Worm (Caenorhabditis elegans) whole organism, early embryonic: Measurements from ENCODE around the gene ZC239.4.

Source experiments
- B0310.2 ChIP-seq: sonication (generic microtip); optimal IDR thresholded peaks from 2 replicates; lab custom pipeline; 2016; ENCODE audit warnings: mild to moderate bottlenecking, missing genetic modification characterization, missing compliant biosample characterization
- F13C5.2 ChIP-seq: sonication (generic microtip); optimal IDR thresholded peaks from 2 replicates; lab custom pipeline; 2017; ENCODE audit warnings: mild to moderate bottlenecking, missing genetic modification characterization, inconsistent platforms, missing compliant biosample characterization
- aly-1 ChIP-seq: sonication (generic microtip); optimal IDR thresholded peaks from 2 replicates; lab custom pipeline; 2016; ENCODE audit warnings: missing genetic modification characterization, missing compliant biosample characterization
- ama-1 ChIP-seq: fragments of 150-350 bp; optimal IDR thresholded peaks from 2 replicates; lab custom pipeline; 2014
- ceh-13 ChIP-seq: fragments of 200-800 bp; sonication (Bioruptor generic); optimal IDR thresholded peaks from 2 replicates; lab custom pipeline; 2018; ENCODE audit warnings: mild to moderate bottlenecking, missing genetic modification characterization, missing compliant biosample characterization
- ceh-36 ChIP-seq: sonication (generic microtip); optimal IDR thresholded peaks from 2 replicates; lab custom pipeline; 2016; ENCODE audit warnings: missing genetic modification characterization, inconsistent platforms, missing compliant biosample characterization
- ets-7 ChIP-seq: sonication (generic microtip); optimal IDR thresholded peaks from 2 replicates; lab custom pipeline; 2016; ENCODE audit warnings: missing genotype, missing genetic modification characterization, missing compliant biosample characterization
- flt-1 ChIP-seq: fragments of 200-800 bp; sonication (Bioruptor generic); IDR thresholded peaks from 2 replicates; pipeline ENCODE4 v1.3.6; 2022; ENCODE audit warnings: missing genetic modification characterization, missing compliant biosample characterization
- hmbx-1 ChIP-seq: sonication (generic microtip); optimal IDR thresholded peaks from 2 replicates; lab custom pipeline; 2016; ENCODE audit warnings: mild to moderate bottlenecking, missing genetic modification characterization, missing compliant biosample characterization
- hmg-4 ChIP-seq: fragments of 200-800 bp; sonication (Bioruptor generic); optimal IDR thresholded peaks from 2 replicates; lab custom pipeline; 2018; ENCODE audit warnings: mild to moderate bottlenecking, missing genetic modification characterization, missing compliant biosample characterization
- hnd-1 ChIP-seq: sonication (generic microtip); optimal IDR thresholded peaks from 2 replicates; lab custom pipeline; 2016; ENCODE audit warnings: missing genetic modification characterization, missing compliant biosample characterization
- pes-1 ChIP-seq: fragments of 200-800 bp; sonication (Bioruptor generic); IDR thresholded peaks from 2 replicates; pipeline ENCODE4 v1.3.6; 2022; ENCODE audit warnings: missing genetic modification reagents, missing genetic modification characterization, missing compliant biosample characterization
- scrt-1 ChIP-seq: fragments of 200-800 bp; sonication (Bioruptor generic); IDR thresholded peaks from 2 replicates; pipeline ENCODE4 v1.3.6; 2022; ENCODE audit warnings: missing genetic modification characterization, missing compliant biosample characterization
- sea-1 ChIP-seq: fragments of 200-800 bp; sonication (Bioruptor generic); conservative IDR thresholded peaks from 2 replicates; pipeline ENCODE4 v1.3.6; 2022; ENCODE audit warnings: missing genetic modification characterization, missing compliant biosample characterization
- tbx-11 ChIP-seq: fragments of 200-800 bp; sonication (Bioruptor generic); IDR thresholded peaks from 2 replicates; pipeline ENCODE4 v1.3.6; 2022; ENCODE audit warnings: missing genetic modification characterization, missing compliant biosample characterization
- tbx-37 ChIP-seq: fragments of 200-800 bp; sonication (Bioruptor generic); conservative IDR thresholded peaks from 2 replicates; pipeline ENCODE4 v1.3.6; 2022; ENCODE audit warnings: missing genetic modification reagents, missing genetic modification characterization, missing compliant biosample characterization
- tra-4 ChIP-seq: sonication (generic microtip); optimal IDR thresholded peaks from 2 replicates; lab custom pipeline; 2017; ENCODE audit warnings: missing genetic modification characterization, missing compliant biosample characterization

The ZC239.4 gene

DNA sequence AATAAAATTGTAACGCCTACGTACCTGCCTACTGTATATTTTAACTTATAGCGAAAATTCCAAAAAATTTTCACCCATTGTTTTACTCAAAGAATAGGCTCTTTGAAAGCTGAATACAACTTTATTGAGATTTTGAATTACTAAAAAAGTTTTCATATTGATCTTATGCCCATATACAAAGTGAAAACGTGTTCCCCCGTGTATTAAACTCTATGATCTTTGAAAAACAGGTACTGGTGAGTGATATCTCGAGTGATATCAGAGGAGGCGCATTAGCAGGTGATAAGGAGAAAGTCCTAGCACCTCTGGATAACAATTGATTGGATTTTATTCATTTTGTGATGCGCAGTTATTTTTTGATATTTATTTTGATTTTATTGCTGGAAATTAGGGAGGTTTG lies 26.2 kb downstream of the ZC239.4 start, which contains the start of gene C17F4.3:
C17F4.3 (plus strand) TSS at position 301 of the 400 bp plus-strand sequence.
- TF ChIP-seq hnd-1 (tag; lab: Kevin White, UChicago) (no peak), tbx-11 (no peak), tbx-37 (GFP tag; lab: Robert Waterston, UW) (no peak), sea-1 (GFP tag; lab: Robert Waterston, UW) (no peak), F13C5.2 (tag; lab: Kevin White, UChicago) (no peak), ceh-13 (GFP tag; lab: Kevin White, UChicago) (no peak), tra-4 (tag; lab: Kevin White, UChicago) (no peak), ceh-36 (tag; lab: Kevin White, UChicago) (no peak), ets-7 (tag; lab: Kevin White, UChicago) (no peak), hmg-4 (GFP tag; lab: Kevin White, UChicago) (no peak), scrt-1 (no peak), flt-1 (GFP tag; lab: Robert Waterston, UW) (no peak)

DNA sequence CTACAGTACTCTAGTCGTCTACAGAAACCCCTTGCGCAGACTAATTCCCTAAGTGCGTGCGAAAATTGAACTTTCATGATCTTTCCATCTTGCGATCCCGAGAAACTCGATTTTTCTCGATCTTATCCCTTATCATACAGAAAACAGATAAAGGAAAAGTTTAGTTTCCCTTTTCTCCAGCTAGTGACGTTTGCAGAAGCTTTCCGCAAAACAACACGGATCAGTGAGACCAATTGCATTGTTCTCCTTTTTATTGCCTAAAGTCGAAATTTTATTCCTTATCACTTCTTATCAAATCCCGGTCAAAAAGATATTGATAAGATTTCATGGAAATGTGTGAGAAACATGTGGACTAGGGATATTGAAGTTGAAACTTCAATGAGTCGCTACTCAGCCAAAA lies 27.8 kb downstream of the ZC239.4 start:
- TF ChIP-seq F13C5.2 (tag; lab: Kevin White, UChicago) = no peak
- no peak for TF ChIP-seq ceh-36 (tag; lab: Kevin White, UChicago)
- TF ChIP-seq aly-1 (tag; lab: Kevin White, UChicago) = no peak
- TF ChIP-seq hmbx-1 (tag; lab: Kevin White, UChicago) = no peak
- TF ChIP-seq pes-1 (GFP tag; lab: Robert Waterston, UW) = no peak
- TF ChIP-seq B0310.2 (tag; lab: Kevin White, UChicago) = no peak

DNA sequence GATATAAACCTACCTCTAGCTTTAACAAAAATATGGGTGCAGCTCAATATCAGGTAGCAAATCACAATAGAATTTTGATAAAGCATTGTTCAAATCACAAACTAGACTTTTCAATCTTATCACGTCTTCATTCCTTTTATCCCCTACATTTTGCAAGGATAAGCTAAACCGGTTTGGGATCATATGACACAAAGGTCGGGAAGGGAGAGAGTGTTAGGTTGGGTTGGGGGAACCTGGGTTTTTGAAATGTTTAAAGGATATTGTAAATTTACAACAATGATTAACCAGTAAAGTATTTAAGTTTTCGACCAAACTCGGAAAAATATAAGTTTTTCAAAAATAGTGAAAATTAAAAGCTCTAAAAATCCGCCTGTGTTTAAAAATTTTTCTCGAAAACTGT lies 30.1 kb downstream of the ZC239.4 start, which contains the start of gene C17F4.12:
C17F4.12 (minus strand) TSS at position 101 of the 400 bp plus-strand sequence.
- no peak for TF ChIP-seq scrt-1
- no peak for TF ChIP-seq tra-4 (tag; lab: Kevin White, UChicago)
- no peak for TF ChIP-seq pes-1 (GFP tag; lab: Robert Waterston, UW)
- TF ChIP-seq hmg-4 (GFP tag; lab: Kevin White, UChicago) = no peak
- no peak for TF ChIP-seq aly-1 (tag; lab: Kevin White, UChicago)
- TF ChIP-seq tbx-11 = no peak
- TF ChIP-seq B0310.2 (tag; lab: Kevin White, UChicago) = no peak
- TF ChIP-seq ceh-13 (GFP tag; lab: Kevin White, UChicago) = no peak
- no peak for TF ChIP-seq tbx-37 (GFP tag; lab: Robert Waterston, UW)
- TF ChIP-seq F13C5.2 (tag; lab: Kevin White, UChicago) = no peak

DNA sequence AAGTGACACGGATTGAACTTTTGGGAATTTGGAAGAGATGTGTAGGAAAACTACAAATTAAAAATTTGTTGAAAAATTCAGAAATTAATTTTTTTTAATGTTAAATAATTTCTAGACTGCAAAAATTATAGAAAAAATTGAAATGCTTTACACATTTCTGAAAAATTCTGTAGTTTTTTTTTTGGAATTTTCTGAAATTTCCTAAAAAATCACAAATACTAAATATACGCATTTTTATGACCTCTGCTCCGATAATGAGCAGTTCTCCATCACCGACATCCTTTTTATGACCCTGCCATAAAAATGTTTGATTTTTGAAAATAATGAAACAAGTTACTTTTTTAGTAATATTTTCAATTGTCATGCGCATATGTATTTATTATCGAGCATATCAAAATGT lies 30.8 kb downstream of the ZC239.4 start:
- TF ChIP-seq sea-1 (GFP tag; lab: Robert Waterston, UW) = no peak
- no peak for TF ChIP-seq tra-4 (tag; lab: Kevin White, UChicago)
- no peak for TF ChIP-seq ama-1 (lab: Kevin White, UChicago)
- no peak for TF ChIP-seq pes-1 (GFP tag; lab: Robert Waterston, UW)
- no peak for TF ChIP-seq B0310.2 (tag; lab: Kevin White, UChicago)
- no peak for TF ChIP-seq hmbx-1 (tag; lab: Kevin White, UChicago)
- TF ChIP-seq ceh-36 (tag; lab: Kevin White, UChicago) = no peak
- TF ChIP-seq ets-7 (tag; lab: Kevin White, UChicago) = no peak
- no peak for TF ChIP-seq hmg-4 (GFP tag; lab: Kevin White, UChicago)
- no peak for TF ChIP-seq scrt-1
- TF ChIP-seq flt-1 (GFP tag; lab: Robert Waterston, UW) = no peak
- no peak for TF ChIP-seq hnd-1 (tag; lab: Kevin White, UChicago)
- TF ChIP-seq F13C5.2 (tag; lab: Kevin White, UChicago) = no peak
- no peak for TF ChIP-seq ceh-13 (GFP tag; lab: Kevin White, UChicago)
- TF ChIP-seq tbx-11 = no peak
- TF ChIP-seq aly-1 (tag; lab: Kevin White, UChicago) = no peak
- TF ChIP-seq tbx-37 (GFP tag; lab: Robert Waterston, UW) = no peak

DNA sequence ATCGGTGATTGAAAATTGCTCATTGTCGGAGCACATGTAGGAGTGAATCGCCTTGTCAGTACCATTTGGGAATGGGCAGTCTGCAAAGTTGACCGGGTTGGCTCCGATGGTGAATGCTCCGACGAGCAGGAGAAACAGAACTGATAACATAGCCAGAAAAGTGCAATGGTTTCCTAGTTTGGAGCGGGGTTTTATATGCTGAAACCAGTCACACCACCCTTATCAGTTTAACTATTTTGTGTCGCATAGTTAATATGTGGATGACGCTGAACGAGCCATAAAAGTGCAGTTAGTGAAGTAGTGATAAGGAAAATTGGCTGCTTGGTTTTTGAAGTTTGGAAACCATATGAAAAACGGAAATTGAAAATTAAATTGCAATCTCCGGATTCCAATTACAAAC lies 31.8 kb downstream of the ZC239.4 start, which contains the start of gene C17F4.7:
C17F4.7 (minus strand) TSS at position 180 of the 400 bp plus-strand sequence.
- no peak for TF ChIP-seq F13C5.2 (tag; lab: Kevin White, UChicago)
- no peak for TF ChIP-seq B0310.2 (tag; lab: Kevin White, UChicago)
- no peak for TF ChIP-seq hmbx-1 (tag; lab: Kevin White, UChicago)
- TF ChIP-seq tbx-11 = no peak
- TF ChIP-seq pes-1 (GFP tag; lab: Robert Waterston, UW) = no peak
- no peak for TF ChIP-seq tbx-37 (GFP tag; lab: Robert Waterston, UW)
- TF ChIP-seq ama-1 (lab: Kevin White, UChicago) = no peak
- no peak for TF ChIP-seq aly-1 (tag; lab: Kevin White, UChicago)
- TF ChIP-seq scrt-1 = no peak
- TF ChIP-seq sea-1 (GFP tag; lab: Robert Waterston, UW) = no peak

DNA sequence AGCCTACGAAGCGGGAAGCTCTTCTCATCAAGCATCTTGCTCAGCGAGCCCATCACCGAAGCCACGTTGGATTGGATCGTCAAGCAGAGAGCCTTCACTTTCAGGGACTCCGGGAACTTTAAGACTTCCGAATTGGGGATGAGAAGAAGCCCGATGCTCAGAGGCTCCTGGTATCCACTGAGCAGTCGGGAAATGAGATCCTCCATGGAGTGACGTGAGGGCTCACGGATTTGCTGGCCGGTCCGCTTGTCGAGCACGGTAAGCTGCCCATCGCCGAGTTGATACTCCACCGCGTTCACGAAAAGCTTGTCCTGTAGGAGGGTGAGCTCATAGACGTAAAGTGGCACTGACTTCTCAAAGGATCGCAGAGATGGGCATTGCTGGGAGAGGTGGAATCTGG lies 33.6 kb downstream of the ZC239.4 start:
- no peak for TF ChIP-seq ets-7 (tag; lab: Kevin White, UChicago)
- TF ChIP-seq scrt-1 = no peak
- TF ChIP-seq hmg-4 (GFP tag; lab: Kevin White, UChicago) = no peak
- no peak for TF ChIP-seq tbx-37 (GFP tag; lab: Robert Waterston, UW)
- TF ChIP-seq F13C5.2 (tag; lab: Kevin White, UChicago) = no peak
- no peak for TF ChIP-seq aly-1 (tag; lab: Kevin White, UChicago)
- TF ChIP-seq hmbx-1 (tag; lab: Kevin White, UChicago) = no peak
- no peak for TF ChIP-seq sea-1 (GFP tag; lab: Robert Waterston, UW)
- no peak for TF ChIP-seq B0310.2 (tag; lab: Kevin White, UChicago)
- TF ChIP-seq tra-4 (tag; lab: Kevin White, UChicago) = no peak
- no peak for TF ChIP-seq ceh-36 (tag; lab: Kevin White, UChicago)
- no peak for TF ChIP-seq tbx-11
- TF ChIP-seq flt-1 (GFP tag; lab: Robert Waterston, UW) = no peak
- no peak for TF ChIP-seq pes-1 (GFP tag; lab: Robert Waterston, UW)
- TF ChIP-seq ceh-13 (GFP tag; lab: Kevin White, UChicago) = no peak
